Worm (Caenorhabditis elegans): ENCODE measurements around the gene lbp-4.

- no peak for TF ChIP-seq ztf-29 (GFP tag; IDR thresholded peaks at IDR 0.05)
- TF ChIP-seq tab-1 (GFP tag; IDR thresholded peaks at IDR 0.05), result no peak
- TF ChIP-seq cog-1 (tag; optimal IDR thresholded peaks at IDR 0.05), result no peak
- no peak for TF ChIP-seq T22C8.4 (GFP tag; IDR thresholded peaks at IDR 0.05)
- no peak for TF ChIP-seq med-1 (GFP tag; optimal IDR thresholded peaks at IDR 0.05; ENCODE audit: insufficient read depth)
- TF ChIP-seq flt-1 (GFP tag; IDR thresholded peaks at IDR 0.05), result no peak
- no peak for TF ChIP-seq ztf-23 (GFP tag; IDR thresholded peaks at IDR 0.05)
- no peak for TF ChIP-seq klf-2 (GFP tag; conservative IDR thresholded peaks at IDR 0.05)
- no peak for TF ChIP-seq ref-1 (GFP tag; conservative IDR thresholded peaks at IDR 0.05)
Observed at ce11 chrV:7822655-7823054, 2.3 kb downstream of the lbp-4 start.
